Worm (Caenorhabditis elegans) whole organism, mixed stage, embryonic: ENCODE data around the gene spp-27.

ENCODE experiments used
- drap-1 ChIP-seq: fragments of 200-800 bp; sonication (Bioruptor generic); optimal IDR thresholded peaks from 3 replicates; lab custom pipeline; 2018; ENCODE audit warnings: mild to moderate bottlenecking, missing genetic modification characterization, missing compliant biosample characterization
- nhr-12 ChIP-seq: fragments of 150-350 bp; optimal IDR thresholded peaks from 2 replicates; lab custom pipeline; 2014; ENCODE audit warnings: missing biosample characterization, missing genetic modification characterization
- snpc-4 ChIP-seq: fragments of 150-350 bp; optimal IDR thresholded peaks from 2 replicates; lab custom pipeline; 2014; ENCODE audit warnings: missing biosample characterization, missing genetic modification characterization

DNA sequence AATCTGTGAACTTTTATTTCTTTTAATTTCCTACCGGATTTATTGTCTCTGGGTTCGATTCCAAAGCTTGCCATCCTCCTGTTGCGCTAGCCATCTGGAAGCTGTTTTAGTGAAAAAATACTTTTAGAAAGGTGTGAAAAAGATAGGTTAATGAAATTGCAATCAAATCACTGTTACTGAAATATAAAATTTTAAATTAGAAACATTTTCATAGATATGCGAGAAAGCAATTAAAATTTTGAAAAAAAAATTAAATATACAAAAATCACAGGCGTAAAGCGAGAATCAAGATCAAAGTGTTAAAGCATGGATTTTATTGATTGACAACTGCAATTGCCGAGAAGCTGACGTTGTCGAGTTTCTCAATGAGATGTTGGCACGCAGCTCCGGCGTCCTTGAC lies 47.2 kb downstream of the spp-27 start, which contains the start of gene ubh-2:
- TF ChIP-seq nhr-12 (no peak), snpc-4 (no peak), drap-1 (GFP tag; lab: Kevin White, UChicago) (no peak)
